Worm (Caenorhabditis elegans): ENCODE measurements around the gene daf-12.

The daf-12 gene

DNA sequence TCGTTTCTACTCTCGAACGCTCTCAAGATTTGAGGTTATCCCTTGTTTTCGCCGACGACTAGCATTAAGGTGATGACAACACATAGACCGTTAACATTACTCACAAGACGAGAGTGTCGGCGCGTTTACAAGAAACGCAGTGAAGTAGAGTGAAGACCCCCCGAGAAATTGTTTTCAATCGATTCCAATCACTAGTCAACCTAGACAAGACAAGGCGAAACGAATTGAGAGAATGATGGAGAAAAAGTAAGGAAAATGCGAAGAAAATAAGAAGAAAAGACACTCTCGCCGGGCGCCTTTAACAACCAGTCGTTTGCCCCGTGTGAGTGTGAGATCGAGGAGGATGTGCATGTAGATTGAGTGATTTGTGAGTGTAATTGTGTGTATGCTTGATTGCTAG, 48.8 kb downstream of the daf-12 start (continued):
- TF ChIP-seq madf-8 (GFP tag; conservative IDR thresholded peaks at IDR 0.05) (no peak), ceh-40 (GFP tag; IDR thresholded peaks at IDR 0.05) (no peak), let-526 (GFP tag; IDR thresholded peaks at IDR 0.05) (no peak), attf-6 (GFP tag; IDR thresholded peaks at IDR 0.05) (no peak), ZK185.1 (tag; optimal IDR thresholded peaks at IDR 0.05; ENCODE audit: poor library complexity, severe bottlenecking) (no peak), hmg-20 (GFP tag; IDR thresholded peaks at IDR 0.05) (no peak), ztf-26 (tag; optimal IDR thresholded peaks at IDR 0.05) (peak; percentile 31), let-607 (tag; optimal IDR thresholded peaks at IDR 0.05) (no peak), aptf-3 (GFP tag; IDR thresholded peaks at IDR 0.05) (no peak), bed-2 (GFP tag; IDR thresholded peaks at IDR 0.05) (no peak), somi-1 (GFP tag; optimal IDR thresholded peaks at IDR 0.05) (peak; percentile 35), Y95B8A.8 (GFP tag; IDR thresholded peaks at IDR 0.05) (no peak), lin-26 (GFP tag; IDR thresholded peaks at IDR 0.05) (no peak; the same call in 1 of the 2 replicates), egrh-3 (GFP tag; IDR thresholded peaks at IDR 0.05) (no peak), hmg-1.2 (GFP tag; IDR thresholded peaks at IDR 0.05) (no peak), sptf-2 (GFP tag; optimal IDR thresholded peaks at IDR 0.05) (no peak), nhr-179 (tag; optimal IDR thresholded peaks at IDR 0.05) (no peak), F49E8.2 (tag; optimal IDR thresholded peaks at IDR 0.05; ENCODE audit: insufficient read depth) (no peak), tbx-9 (tag; optimal IDR thresholded peaks at IDR 0.05; ENCODE audit: borderline replicate concordance) (no peak), dox-1 (GFP tag; IDR thresholded peaks at IDR 0.05) (0 out of 2 replicates have a peak, but pooled peaks have one; percentile 41), T07F8.4 (tag; optimal IDR thresholded peaks at IDR 0.05) (no peak), unc-62 (GFP tag; optimal IDR thresholded peaks at IDR 0.05) (no peak), lsy-27 (tag; optimal IDR thresholded peaks at IDR 0.05; ENCODE audit: borderline replicate concordance, insufficient read depth) (no peak), lin-35 (GFP tag; optimal IDR thresholded peaks at IDR 0.05) (no peak), lsl-1 (GFP tag; optimal IDR thresholded peaks at IDR 0.05) (no peak), B0035.1 (tag; optimal IDR thresholded peaks at IDR 0.05) (no peak), snpc-4 (GFP tag; optimal IDR thresholded peaks at IDR 0.05) (no peak), snpc-4 (tag; optimal IDR thresholded peaks at IDR 0.05) (no peak), snpc-1.3 (tag; optimal IDR thresholded peaks at IDR 0.05; ENCODE audit: insufficient read depth) (no peak), hlh-26 (GFP tag; conservative IDR thresholded peaks at IDR 0.05) (no peak), mxl-1 (tag; optimal IDR thresholded peaks at IDR 0.05) (no peak)

DNA sequence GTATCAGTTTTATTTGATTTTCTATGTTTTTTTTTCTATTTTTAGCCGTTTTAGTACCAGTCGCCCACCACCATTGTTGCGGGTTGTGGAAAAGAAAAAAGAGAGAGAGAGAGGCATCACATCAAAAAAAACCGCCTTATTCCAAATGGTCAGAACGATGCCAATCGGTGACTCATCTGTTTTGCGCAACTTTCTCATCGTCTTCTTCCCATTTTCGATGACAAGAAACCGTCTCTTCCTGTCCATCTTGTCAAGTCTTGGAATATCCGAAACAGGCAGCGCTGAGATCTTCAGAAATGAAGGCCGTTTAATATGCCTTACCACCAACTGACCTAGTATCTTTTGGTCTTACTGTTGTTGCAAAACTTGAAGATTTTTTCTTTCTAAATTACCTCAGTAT, 50.8 kb downstream of the daf-12 start:
- TF ChIP-seq ceh-91 (GFP tag; IDR thresholded peaks at IDR 0.05) (no peak), aptf-3 (GFP tag; IDR thresholded peaks at IDR 0.05) (no peak), egl-18 (GFP tag; IDR thresholded peaks at IDR 0.05) (no peak), ztf-6 (GFP tag; IDR thresholded peaks at IDR 0.05) (no peak), ama-1 (optimal IDR thresholded peaks at IDR 0.05) (no peak), ama-1 (GFP tag; optimal IDR thresholded peaks at IDR 0.05) (no peak), F37B4.10 (GFP tag; IDR thresholded peaks at IDR 0.05) (no peak), ceh-100 (GFP tag; IDR thresholded peaks at IDR 0.05) (no peak), rcor-1 (GFP tag; IDR thresholded peaks at IDR 0.05) (no peak), lag-1 (GFP tag; IDR thresholded peaks at IDR 0.05) (no peak), hmg-20 (GFP tag; IDR thresholded peaks at IDR 0.05) (no peak), zfh-2 (GFP tag; conservative IDR thresholded peaks at IDR 0.05) (no peak)
